Worm (Caenorhabditis elegans) whole organism, late embryonic: ENCODE data around the gene aptf-4.

ENCODE experiments used
- F13H6.1 ChIP-seq: sonication (generic microtip); optimal IDR thresholded peaks from 2 replicates; lab custom pipeline; 2016; ENCODE audit warnings: missing genetic modification characterization, missing compliant biosample characterization
- K09A11.1 ChIP-seq: sonication (generic microtip); optimal IDR thresholded peaks from 2 replicates; lab custom pipeline; 2017; ENCODE audit warnings: antibody characterized with exemption, mild to moderate bottlenecking, missing genetic modification characterization, missing compliant biosample characterization; ENCODE audit not compliant: insufficient read depth
- ama-1 ChIP-seq: fragments of 150-350 bp; optimal IDR thresholded peaks from 2 replicates; lab custom pipeline; 2014
- ceh-30 ChIP-seq: fragments of 150-350 bp; optimal IDR thresholded peaks from 2 replicates; lab custom pipeline; 2014; ENCODE audit warnings: missing biosample characterization, missing genetic modification characterization
- dmd-4 ChIP-seq: sonication (generic microtip); optimal IDR thresholded peaks from 2 replicates; lab custom pipeline; 2016; ENCODE audit warnings: borderline replicate concordance, missing genetic modification characterization, missing compliant biosample characterization
- elt-4 ChIP-seq: sonication (generic microtip); optimal IDR thresholded peaks from 2 replicates; lab custom pipeline; 2016; ENCODE audit warnings: missing genetic modification characterization, missing compliant biosample characterization
- hlh-15 ChIP-seq: sonication (generic microtip); optimal IDR thresholded peaks from 2 replicates; lab custom pipeline; 2016; ENCODE audit warnings: missing genetic modification characterization, missing compliant biosample characterization
- lim-6 ChIP-seq: sonication (generic microtip); optimal IDR thresholded peaks from 2 replicates; lab custom pipeline; 2016; ENCODE audit warnings: missing genetic modification characterization, missing compliant biosample characterization
- odd-2 ChIP-seq: sonication (generic microtip); optimal IDR thresholded peaks from 2 replicates; lab custom pipeline; 2017; ENCODE audit warnings: antibody characterized with exemption, mild to moderate bottlenecking, missing genetic modification characterization, missing compliant biosample characterization
- pag-3 ChIP-seq: sonication (generic microtip); optimal IDR thresholded peaks from 2 replicates; lab custom pipeline; 2016; ENCODE audit warnings: missing compliant biosample characterization, missing genetic modification characterization, borderline replicate concordance
- pha-4 ChIP-seq: fragments of 150-350 bp; optimal IDR thresholded peaks from 2 replicates; lab custom pipeline; 2018; ENCODE audit warnings: missing biosample characterization, missing genetic modification reagents, missing genetic modification characterization
- tbx-2 ChIP-seq: sonication (generic microtip); optimal IDR thresholded peaks from 2 replicates; lab custom pipeline; 2016; ENCODE audit warnings: missing genetic modification characterization, missing compliant biosample characterization
- ttx-3 ChIP-seq: sonication (generic microtip); optimal IDR thresholded peaks from 2 replicates; lab custom pipeline; 2016; ENCODE audit warnings: missing genetic modification reagents, missing genetic modification characterization, missing compliant biosample characterization

DNA sequence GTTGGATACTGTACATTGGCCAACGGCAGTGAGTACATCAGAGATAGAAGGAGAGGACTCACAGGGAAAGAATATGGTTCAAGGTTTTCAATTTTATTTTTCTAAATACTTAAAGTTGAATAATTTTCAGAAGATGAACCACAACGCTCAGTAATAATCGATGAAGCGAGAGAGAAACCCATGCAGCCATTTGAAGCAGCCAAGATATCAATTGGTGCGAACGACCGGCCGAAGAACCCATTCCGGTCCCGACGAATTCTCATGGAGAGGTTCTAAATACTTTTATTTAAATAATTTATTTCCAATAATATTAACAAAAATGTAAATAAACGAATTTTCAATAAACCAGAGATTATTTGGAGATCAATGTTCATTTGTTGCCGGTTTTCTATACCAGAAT is 9.4 kb downstream of the aptf-4 start, which contains the start of gene pigg-1:
- TF ChIP-seq ama-1 (lab: Kevin White, UChicago) (no peak), pha-4 (tag; lab: Kevin White, UChicago) (no peak), ceh-30 (no peak), elt-4 (no peak), lim-6 (no peak), ttx-3 (tag; lab: Kevin White, UChicago) (no peak), tbx-2 (tag; lab: Kevin White, UChicago) (no peak), F13H6.1 (tag; lab: Kevin White, UChicago) (no peak), pag-3 (tag; lab: Kevin White, UChicago) (no peak), K09A11.1 (tag; lab: Kevin White, UChicago) (no peak), dmd-4 (tag; lab: Kevin White, UChicago) (no peak), hlh-15 (tag; lab: Kevin White, UChicago) (no peak), odd-2 (no peak)
